Worm (Caenorhabditis elegans): Measurements from ENCODE around the gene mcm-6.

DNA sequence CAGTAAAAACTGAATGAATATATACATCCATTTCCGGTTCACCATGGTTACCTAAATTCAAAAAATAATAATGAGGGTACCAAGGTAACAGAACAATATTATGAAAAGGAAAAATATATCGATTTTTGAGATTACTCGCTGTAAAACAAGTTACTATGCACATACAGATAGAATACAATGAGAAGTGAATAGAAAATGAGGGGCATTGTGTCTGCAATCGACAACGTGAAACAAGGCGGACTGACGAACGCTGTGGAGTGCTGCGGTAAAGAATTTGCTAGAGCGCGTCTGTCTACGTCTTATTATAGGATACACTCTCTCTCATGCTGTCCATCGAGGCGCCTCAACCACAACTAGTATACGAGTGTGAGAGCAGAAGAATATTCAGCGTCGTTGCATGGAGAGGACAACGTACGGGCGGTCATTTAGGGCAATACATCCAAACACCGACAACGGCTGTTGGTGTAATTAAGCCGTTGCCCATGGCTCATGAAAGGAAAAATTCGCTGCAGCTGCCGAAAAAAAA lies 23.0 kb downstream of the mcm-6 start, which contains the start of gene cnx-1:
- TF ChIP-seq unc-39 (tag; optimal IDR thresholded peaks at IDR 0.05) (no peak), ama-1 (optimal IDR thresholded peaks at IDR 0.05) (peak; percentile 31), nhr-77 (tag; optimal IDR thresholded peaks at IDR 0.05) (no peak), mab-5 (tag; optimal IDR thresholded peaks at IDR 0.05) (no peak), nhr-10 (tag; optimal IDR thresholded peaks at IDR 0.05) (no peak), nhr-237 (tag; optimal IDR thresholded peaks at IDR 0.05) (no peak), blmp-1 (tag; optimal IDR thresholded peaks at IDR 0.05; ENCODE audit: insufficient read depth) (no peak), ceh-16 (tag; optimal IDR thresholded peaks at IDR 0.05) (no peak), elt-3 (tag; optimal IDR thresholded peaks at IDR 0.05) (no peak)
